Fruit fly (Drosophila melanogaster) whole organism: ENCODE results near the gene zye.

Source experiments
- Dll ChIP-seq: fragments of >200 bp; optimal IDR thresholded peaks from 2 replicates; lab custom pipeline; 2017
- EcR ChIP-seq, 2 experiments: fragments of >200 bp; optimal IDR thresholded peaks; 2 replicates each; lab custom pipeline; 2017; ENCODE audit warnings: missing biosample characterization in 2 of 2, missing genetic modification characterization in 2 of 2, missing genetic modification reagents in 2 of 2
- pan ChIP-seq: fragments of >200 bp; optimal IDR thresholded peaks from 2 replicates; lab custom pipeline; 2017
- psq ChIP-seq: fragments of >200 bp; optimal IDR thresholded peaks from 2 replicates; lab custom pipeline; 2017
- usp ChIP-seq: fragments of >200 bp; optimal IDR thresholded peaks from 2 replicates; lab custom pipeline; 2017; ENCODE audit warnings: missing biosample characterization, missing genetic modification characterization, mixed read lengths

- no peak for TF ChIP-seq EcR (GFP tag; optimal IDR thresholded peaks at IDR 0.05; lab: Kevin White, UChicago)
- no peak for TF ChIP-seq psq (lab: Kevin White, UChicago)
- TF ChIP-seq Dll (lab: Kevin White, UChicago): no peak
- TF ChIP-seq pan (lab: Kevin White, UChicago): no peak
- TF ChIP-seq usp (GFP tag; lab: Kevin White, UChicago): no peak
Measured at dm6 chr3L:20403493-20404379, 9.7 kb upstream of the zye start.
